Fruit fly (Drosophila melanogaster) whole organism, prepupa: ENCODE data around the gene Vm32E.

Experiments used
- Blimp-1 ChIP-seq: fragments of 200-800 bp; sonication (Bioruptor generic); optimal IDR thresholded peaks from 3 replicates; lab custom pipeline; 2017; ENCODE audit warnings: missing biosample characterization, missing genetic modification characterization, mild to moderate bottlenecking, moderate library complexity, missing genetic modification reagents
- CG10631 ChIP-seq: fragments of 200-800 bp; sonication (Bioruptor generic); optimal IDR thresholded peaks from 2 replicates; lab custom pipeline; 2016; ENCODE audit warnings: missing biosample characterization, missing genetic modification characterization
- CG10669 ChIP-seq: fragments of 200-800 bp; sonication (Bioruptor generic); optimal IDR thresholded peaks from 3 replicates; lab custom pipeline; 2018; ENCODE audit warnings: missing biosample characterization, mild to moderate bottlenecking, missing genetic modification characterization, moderate library complexity
- CG11294 ChIP-seq: fragments of 200-800 bp; sonication (Bioruptor generic); IDR thresholded peaks from 2 replicates; pipeline ENCODE4 v1.3.6; 2022; ENCODE audit warnings: missing biosample characterization, missing genetic modification characterization
- CG11762 ChIP-seq: fragments of 200-800 bp; sonication (Bioruptor generic); optimal IDR thresholded peaks from 3 replicates; lab custom pipeline; 2016; ENCODE audit warnings: missing biosample characterization, missing genetic modification characterization; ENCODE audit not compliant: insufficient read depth
- CG15336 ChIP-seq: fragments of 200-800 bp; sonication (Bioruptor generic); IDR thresholded peaks from 2 replicates; pipeline ENCODE4 v1.3.6; 2022; ENCODE audit warnings: missing biosample characterization, missing genetic modification characterization
- CG1621 ChIP-seq: fragments of 200-800 bp; sonication (Bioruptor generic); optimal IDR thresholded peaks from 3 replicates; lab custom pipeline; 2018; ENCODE audit warnings: missing biosample characterization, mild to moderate bottlenecking, missing genetic modification characterization
- CG16779 ChIP-seq: fragments of 200-800 bp; sonication (Bioruptor generic); optimal IDR thresholded peaks from 3 replicates; lab custom pipeline; 2017; ENCODE audit warnings: missing biosample characterization, mild to moderate bottlenecking, missing genetic modification characterization
- CG31627 ChIP-seq: fragments of 200-800 bp; sonication (Bioruptor generic); optimal IDR thresholded peaks from 3 replicates; lab custom pipeline; 2016; ENCODE audit warnings: missing biosample characterization, missing genetic modification characterization
- CG32006 ChIP-seq: fragments of 200-800 bp; sonication (Bioruptor generic); optimal IDR thresholded peaks from 3 replicates; lab custom pipeline; 2017; ENCODE audit warnings: missing biosample characterization, mild to moderate bottlenecking, missing genetic modification characterization
- CG4318 ChIP-seq: fragments of 200-800 bp; sonication (Bioruptor generic); optimal IDR thresholded peaks from 3 replicates; lab custom pipeline; 2017; ENCODE audit warnings: missing biosample characterization, mild to moderate bottlenecking, missing genetic modification characterization
- CG6163 ChIP-seq: fragments of 200-800 bp; sonication (Bioruptor generic); IDR thresholded peaks from 3 replicates; pipeline ENCODE4 v1.3.6; 2022; ENCODE audit warnings: missing biosample characterization, missing genetic modification characterization
- CG6276 ChIP-seq: fragments of 200-800 bp; sonication (Bioruptor generic); optimal IDR thresholded peaks from 2 replicates; lab custom pipeline; 2017; ENCODE audit warnings: missing biosample characterization, mild to moderate bottlenecking, missing genetic modification characterization
- CG6792 ChIP-seq: fragments of 200-800 bp; sonication (Bioruptor generic); optimal IDR thresholded peaks from 3 replicates; lab custom pipeline; 2016; ENCODE audit warnings: missing biosample characterization, missing genetic modification characterization
- CG6808 ChIP-seq: fragments of 200-800 bp; sonication (Bioruptor generic); optimal IDR thresholded peaks from 3 replicates; lab custom pipeline; 2017; ENCODE audit warnings: missing biosample characterization, missing genetic modification characterization, mild to moderate bottlenecking, moderate library complexity, missing genetic modification reagents
- CG6854 ChIP-seq: fragments of 200-800 bp; sonication (Bioruptor generic); optimal IDR thresholded peaks from 2 replicates; lab custom pipeline; 2017; ENCODE audit warnings: missing biosample characterization, mild to moderate bottlenecking, missing genetic modification characterization
- CG7368 ChIP-seq: fragments of 200-800 bp; sonication (Bioruptor generic); optimal IDR thresholded peaks from 3 replicates; lab custom pipeline; 2016; ENCODE audit warnings: missing biosample characterization, missing genetic modification characterization
- CG8119 ChIP-seq: fragments of 200-800 bp; sonication (Bioruptor generic); IDR thresholded peaks from 3 replicates; pipeline ENCODE4 v1.3.6; 2022; ENCODE audit warnings: missing biosample characterization, missing genetic modification characterization
- CG8319 ChIP-seq: fragments of 200-800 bp; sonication (Bioruptor generic); optimal IDR thresholded peaks from 3 replicates; lab custom pipeline; 2016; ENCODE audit warnings: missing biosample characterization, missing genetic modification characterization
- CG8632 ChIP-seq: fragments of 200-800 bp; sonication (Bioruptor generic); optimal IDR thresholded peaks from 3 replicates; lab custom pipeline; 2016; ENCODE audit warnings: missing biosample characterization, missing genetic modification characterization
- CG9139 ChIP-seq: fragments of 200-800 bp; sonication (Bioruptor generic); optimal IDR thresholded peaks from 3 replicates; lab custom pipeline; 2017; ENCODE audit warnings: missing biosample characterization, mild to moderate bottlenecking, missing genetic modification characterization
- Eip75B ChIP-seq: fragments of 200-800 bp; sonication (Bioruptor generic); optimal IDR thresholded peaks from 3 replicates; lab custom pipeline; 2016; ENCODE audit warnings: missing biosample characterization, missing genetic modification characterization
- Eip78C ChIP-seq: fragments of 200-800 bp; sonication (Bioruptor generic); peaks from one replicate; lab custom pipeline; 2016; ENCODE audit warnings: missing biosample characterization, missing genetic modification characterization
- Eip93F ChIP-seq: fragments of 200-800 bp; sonication (Bioruptor generic); optimal IDR thresholded peaks from 2 replicates; lab custom pipeline; 2016; ENCODE audit warnings: missing biosample characterization, mild to moderate bottlenecking, missing genetic modification characterization
- Ets21C ChIP-seq: fragments of 200-800 bp; sonication (Bioruptor generic); optimal IDR thresholded peaks from 3 replicates; lab custom pipeline; 2016; ENCODE audit warnings: missing biosample characterization, missing genetic modification characterization
- Ets96B ChIP-seq: fragments of 200-800 bp; optimal IDR thresholded peaks from 2 replicates; lab custom pipeline; 2019; ENCODE audit warnings: missing biosample characterization, mild to moderate bottlenecking, missing genetic modification characterization, moderate library complexity
- Gug ChIP-seq: fragments of 200-800 bp; sonication (Bioruptor generic); IDR thresholded peaks from 2 replicates; pipeline ENCODE4 v1.3.6; 2022; ENCODE audit warnings: missing biosample characterization, missing genetic modification characterization
- Hr38 ChIP-seq: sonication (Bioruptor generic); optimal IDR thresholded peaks from 2 replicates; lab custom pipeline; 2016; ENCODE audit warnings: missing biosample characterization, missing genetic modification characterization
- Hr4 ChIP-seq: fragments of 200-800 bp; sonication (Bioruptor generic); optimal IDR thresholded peaks from 3 replicates; lab custom pipeline; 2016; ENCODE audit warnings: missing biosample characterization, missing genetic modification characterization
- Lpt ChIP-seq: fragments of 200-800 bp; sonication (Bioruptor generic); optimal IDR thresholded peaks from 3 replicates; lab custom pipeline; 2016; ENCODE audit warnings: missing biosample characterization, missing genetic modification characterization
- Met ChIP-seq: fragments of 200-800 bp; sonication (Bioruptor generic); optimal IDR thresholded peaks from 3 replicates; lab custom pipeline; 2016; ENCODE audit warnings: missing biosample characterization, missing genetic modification characterization
- OdsH ChIP-seq: fragments of 200-800 bp; sonication (Bioruptor generic); optimal IDR thresholded peaks from 3 replicates; lab custom pipeline; 2016; ENCODE audit warnings: missing biosample characterization, missing genetic modification characterization
- Sox102F ChIP-seq: fragments of 200-800 bp; sonication (Bioruptor generic); optimal IDR thresholded peaks from 2 replicates; lab custom pipeline; 2016; ENCODE audit warnings: missing biosample characterization, mild to moderate bottlenecking, missing genetic modification characterization
- Sox14 ChIP-seq: fragments of 200-800 bp; sonication (Bioruptor generic); optimal IDR thresholded peaks from 3 replicates; lab custom pipeline; 2016; ENCODE audit warnings: missing biosample characterization, missing genetic modification characterization
- Sox15 ChIP-seq: fragments of 200-800 bp; sonication (Bioruptor generic); optimal IDR thresholded peaks from 3 replicates; lab custom pipeline; 2016; ENCODE audit warnings: missing biosample characterization, missing genetic modification characterization
- achi ChIP-seq: fragments of 200-800 bp; sonication (Bioruptor generic); optimal IDR thresholded peaks from 3 replicates; lab custom pipeline; 2016; ENCODE audit warnings: missing biosample characterization, missing genetic modification characterization
- cyc ChIP-seq: fragments of 200-800 bp; sonication (Bioruptor generic); optimal IDR thresholded peaks from 3 replicates; lab custom pipeline; 2016; ENCODE audit warnings: missing biosample characterization, missing genetic modification characterization
- dsx ChIP-seq: fragments of 200-800 bp; optimal IDR thresholded peaks from 3 replicates; lab custom pipeline; 2019; ENCODE audit warnings: missing biosample characterization, mild to moderate bottlenecking, missing genetic modification characterization, moderate library complexity; ENCODE audit not compliant: poor library complexity, severe bottlenecking
- esn ChIP-seq: fragments of 200-800 bp; sonication (Bioruptor generic); optimal IDR thresholded peaks from 2 replicates; lab custom pipeline; 2016; ENCODE audit warnings: missing biosample characterization, mild to moderate bottlenecking, missing genetic modification characterization, moderate library complexity
- fkh ChIP-seq: fragments of 200-800 bp; sonication (Bioruptor generic); optimal IDR thresholded peaks from 3 replicates; lab custom pipeline; 2017; ENCODE audit warnings: missing biosample characterization, mild to moderate bottlenecking, missing genetic modification characterization, moderate library complexity
- lz ChIP-seq: fragments of 200-800 bp; sonication (Bioruptor generic); optimal IDR thresholded peaks from 3 replicates; lab custom pipeline; 2016; ENCODE audit warnings: missing biosample characterization, missing genetic modification characterization
- net ChIP-seq: fragments of 200-800 bp; sonication (Bioruptor generic); optimal IDR thresholded peaks from 3 replicates; lab custom pipeline; 2016; ENCODE audit warnings: missing biosample characterization, missing genetic modification characterization
- pdm3 ChIP-seq: fragments of 200-800 bp; sonication (Bioruptor generic); optimal IDR thresholded peaks from 3 replicates; lab custom pipeline; 2016; ENCODE audit warnings: missing biosample characterization, missing genetic modification characterization
- salr ChIP-seq, 2 experiments: fragments of 200-800 bp; sonication (Bioruptor generic); optimal IDR thresholded peaks; 3 replicates each; lab custom pipeline; 2016 to 2018; ENCODE audit warnings: missing biosample characterization in 2 of 2, missing genetic modification characterization in 2 of 2, mild to moderate bottlenecking in 1 of 2
- ss ChIP-seq, 2 experiments: fragments of 200-800 bp; sonication (Bioruptor generic); optimal IDR thresholded peaks; 2 replicates in 1 of 2; 3 replicates in 1 of 2; lab custom pipeline; 2017 to 2018; ENCODE audit warnings: mild to moderate bottlenecking in 2 of 2, missing biosample characterization in 2 of 2, missing genetic modification characterization in 2 of 2, moderate library complexity in 1 of 2
- topi ChIP-seq: fragments of 200-800 bp; sonication (Bioruptor generic); optimal IDR thresholded peaks from 3 replicates; lab custom pipeline; 2016; ENCODE audit warnings: missing biosample characterization, missing genetic modification characterization

Vm32E gene

dm6 chr2L:11184144-11184543 is 12.7 kb upstream of the Vm32E start (continued):
- no peak for TF ChIP-seq fkh
- peak; percentile 86 for TF ChIP-seq CG10669 (GFP tag; lab: Kevin White, UChicago)
- TF ChIP-seq CG6808 (GFP tag; lab: Kevin White, UChicago): peak; percentile 86
- TF ChIP-seq CG32006 (GFP tag; lab: Kevin White, UChicago): peak; percentile 82
- peak; percentile 86 for TF ChIP-seq pdm3 (GFP tag; lab: Kevin White, UChicago)
- peak; percentile 87 for TF ChIP-seq OdsH
- peak; percentile 72 for TF ChIP-seq CG8319 (GFP tag; lab: Kevin White, UChicago)
- TF ChIP-seq topi (GFP tag; lab: Kevin White, UChicago): peak; percentile 82
- TF ChIP-seq CG10631 (GFP tag; lab: Kevin White, UChicago): peak; percentile 90
- TF ChIP-seq CG6854 (GFP tag; lab: Kevin White, UChicago): peak; percentile 30
- peak; percentile 79 for TF ChIP-seq cyc (GFP tag; lab: Kevin White, UChicago)
- peak; percentile 83 for TF ChIP-seq CG8632 (GFP tag; lab: Kevin White, UChicago)
- TF ChIP-seq Hr4: peak; percentile 72
- TF ChIP-seq dsx (GFP tag; lab: Kevin White, UChicago): peak; percentile 83
- peak; percentile 69 for TF ChIP-seq Lpt (GFP tag; lab: Kevin White, UChicago)
- TF ChIP-seq achi (GFP tag; lab: Kevin White, UChicago): peak; percentile 85
- peak; percentile 79 for TF ChIP-seq CG31627 (GFP tag; lab: Kevin White, UChicago)
- TF ChIP-seq CG7368 (GFP tag; lab: Kevin White, UChicago): peak; percentile 65
- TF ChIP-seq CG6792 (GFP tag; lab: Kevin White, UChicago): peak; percentile 84
- TF ChIP-seq net: peak; percentile 81
- TF ChIP-seq CG8119 (GFP tag; lab: Robert Waterston, UW): peak; percentile 83
- TF ChIP-seq esn (GFP tag; lab: Kevin White, UChicago): peak; percentile 89

dm6 chr2L:11182610-11183243 is 11.3 kb upstream of the Vm32E start:
- peak; percentile 5 for TF ChIP-seq CG1621
- TF ChIP-seq CG6163 (GFP tag; lab: Robert Waterston, UW): no peak
- TF ChIP-seq CG16779 (tag; lab: Kevin White, UChicago): no peak
- TF ChIP-seq Eip78C (GFP tag; lab: Kevin White, UChicago): peak; percentile 61
- no peak for TF ChIP-seq esn (GFP tag; lab: Kevin White, UChicago)
- no peak for TF ChIP-seq Sox102F (GFP tag; lab: Kevin White, UChicago)
- TF ChIP-seq Eip75B (GFP tag; lab: Kevin White, UChicago): no peak
- no peak for TF ChIP-seq CG10669 (GFP tag; lab: Kevin White, UChicago)
- TF ChIP-seq lz (GFP tag; lab: Kevin White, UChicago): no peak
- TF ChIP-seq achi (GFP tag; lab: Kevin White, UChicago): no peak
- no peak for TF ChIP-seq CG4318 (GFP tag; lab: Kevin White, UChicago)
- no peak for TF ChIP-seq Hr4
- no peak for TF ChIP-seq topi (GFP tag; lab: Kevin White, UChicago)
- TF ChIP-seq dsx (GFP tag; lab: Kevin White, UChicago): peak; percentile 59
- TF ChIP-seq CG6854 (GFP tag; lab: Kevin White, UChicago): peak; percentile 31
- TF ChIP-seq CG32006 (GFP tag; lab: Kevin White, UChicago): no peak
- TF ChIP-seq CG9139: no peak
- no peak for TF ChIP-seq CG15336
- no peak for TF ChIP-seq CG31627 (GFP tag; lab: Kevin White, UChicago)
- no peak for TF ChIP-seq OdsH
- TF ChIP-seq Lpt (GFP tag; lab: Kevin White, UChicago): no peak
- TF ChIP-seq Ets21C: no peak
- TF ChIP-seq Met: no peak

dm6 chr2L:11182148-11182593 is 10.7 kb upstream of the Vm32E start:
- peak; percentile 76 for TF ChIP-seq Met
- TF ChIP-seq OdsH: peak; percentile 80
- TF ChIP-seq Hr38 (GFP tag; lab: Kevin White, UChicago): no peak
- peak; percentile 79 to 93 for TF ChIP-seq ss (GFP tag; optimal IDR thresholded peaks at IDR 0.05; lab: Kevin White, UChicago)
- peak; percentile 67 for TF ChIP-seq Sox15
- peak; percentile 82 for TF ChIP-seq CG10631 (GFP tag; lab: Kevin White, UChicago)
- TF ChIP-seq CG11762 (GFP tag; lab: Kevin White, UChicago): peak; percentile 77
- peak; percentile 89 for TF ChIP-seq Ets96B (tag; lab: Kevin White, UChicago)
- TF ChIP-seq CG11294 (GFP tag; lab: Robert Waterston, UW): no peak
- TF ChIP-seq Eip93F (GFP tag; lab: Kevin White, UChicago): peak; percentile 40
- peak; percentile 55 for TF ChIP-seq CG31627 (GFP tag; lab: Kevin White, UChicago)
- no peak for TF ChIP-seq Gug (GFP tag; lab: Robert Waterston, UW)
- TF ChIP-seq salr (GFP tag; optimal IDR thresholded peaks at IDR 0.05; lab: Kevin White, UChicago): peak; percentile 36 to 84
- TF ChIP-seq Blimp-1 (GFP tag; lab: Kevin White, UChicago): peak; percentile 75
- peak; percentile 63 for TF ChIP-seq CG8319 (GFP tag; lab: Kevin White, UChicago)
- TF ChIP-seq lz (GFP tag; lab: Kevin White, UChicago): peak; percentile 63
- TF ChIP-seq CG6276 (GFP tag; lab: Kevin White, UChicago): peak; percentile 36
- TF ChIP-seq Sox14 (GFP tag; lab: Kevin White, UChicago): peak; percentile 24
